Worm (Caenorhabditis elegans): Measurements from ENCODE around the gene ZK783.7.

The ZK783.7 gene

ce11 chrIII:7618294-7618693 is 38.2 kb upstream of the ZK783.7 start:
- no peak for TF ChIP-seq lsy-2 (tag; optimal IDR thresholded peaks at IDR 0.05)
- no peak for TF ChIP-seq lin-13 (tag; optimal IDR thresholded peaks at IDR 0.05)
- TF ChIP-seq pha-4 (tag; optimal IDR thresholded peaks at IDR 0.05): no peak
- no peak for TF ChIP-seq nhr-237 (tag; optimal IDR thresholded peaks at IDR 0.05)
- TF ChIP-seq blmp-1 (tag; optimal IDR thresholded peaks at IDR 0.05): no peak

- TF ChIP-seq lin-13 (tag; optimal IDR thresholded peaks at IDR 0.05): no peak
- no peak for TF ChIP-seq snpc-4 (tag; optimal IDR thresholded peaks at IDR 0.05)
- no peak for TF ChIP-seq drap-1 (GFP tag; optimal IDR thresholded peaks at IDR 0.05)
- TF ChIP-seq blmp-1 (tag; optimal IDR thresholded peaks at IDR 0.05): no peak
- no peak for TF ChIP-seq nhr-76 (tag; optimal IDR thresholded peaks at IDR 0.05)
- no peak for TF ChIP-seq cnd-1 (tag; optimal IDR thresholded peaks at IDR 0.05)
Observed at ce11 chrIII:7619846-7620245, 36.7 kb upstream of the ZK783.7 start.

ce11 chrIII:7621355-7621754 is 35.2 kb upstream of the ZK783.7 start:
- TF ChIP-seq mab-5 (tag; optimal IDR thresholded peaks at IDR 0.05): no peak
- TF ChIP-seq elt-1 (tag; optimal IDR thresholded peaks at IDR 0.05; ENCODE audit: borderline replicate concordance, insufficient read depth): peak; percentile 31
- TF ChIP-seq nhr-2 (tag; optimal IDR thresholded peaks at IDR 0.05): peak; percentile 75
- peak; percentile 29 for TF ChIP-seq unc-62 (GFP tag; optimal IDR thresholded peaks at IDR 0.05)
- no peak for TF ChIP-seq lin-13 (tag; optimal IDR thresholded peaks at IDR 0.05)

ce11 chrIII:7622922-7623321 is 33.6 kb upstream of the ZK783.7 start:
- peak; percentile 32 for TF ChIP-seq elt-1 (tag; optimal IDR thresholded peaks at IDR 0.05; ENCODE audit: borderline replicate concordance, insufficient read depth)
- TF ChIP-seq ham-2 (GFP tag; optimal IDR thresholded peaks at IDR 0.05): peak; percentile 38
- no peak for TF ChIP-seq nhr-12 (tag; optimal IDR thresholded peaks at IDR 0.05)
- no peak for TF ChIP-seq ces-1 (GFP tag; optimal IDR thresholded peaks at IDR 0.05)

DNA sequence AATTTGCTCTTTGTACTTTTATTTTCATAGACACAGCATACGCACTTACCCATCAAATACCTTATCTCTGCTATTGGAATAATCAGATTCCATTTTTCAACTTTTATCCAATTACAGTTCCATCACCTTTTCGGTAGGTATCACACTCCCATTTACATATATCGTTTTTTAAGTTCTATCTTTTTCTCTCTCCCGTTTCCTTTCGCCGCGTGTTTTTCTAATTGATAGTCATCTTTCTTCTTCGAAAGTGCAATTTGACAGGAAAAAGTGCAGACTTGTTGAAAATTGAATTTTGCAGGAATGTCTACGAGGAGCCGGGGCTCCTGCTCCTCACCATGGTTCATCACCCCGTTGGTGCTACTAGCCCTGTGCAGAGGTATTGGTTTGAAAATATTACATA is 31.4 kb upstream of the ZK783.7 start, which contains the start of gene fbn-1:
TSS of gene fbn-1 (plus strand) at position 301 of the 400 bp plus-strand sequence.
- TF ChIP-seq mls-2 (tag; optimal IDR thresholded peaks at IDR 0.05) (no peak), nhr-2 (tag; optimal IDR thresholded peaks at IDR 0.05) (no peak), tbx-8 (GFP tag; optimal IDR thresholded peaks at IDR 0.05) (no peak)

- TF ChIP-seq M03D4.4 (tag; optimal IDR thresholded peaks at IDR 0.05) (no peak), zip-8 (tag; optimal IDR thresholded peaks at IDR 0.05) (no peak), nhr-28 (tag; optimal IDR thresholded peaks at IDR 0.05) (no peak), unc-39 (tag; optimal IDR thresholded peaks at IDR 0.05) (no peak)
Observed at ce11 chrIII:7641337-7641736, 15.2 kb upstream of the ZK783.7 start.

DNA sequence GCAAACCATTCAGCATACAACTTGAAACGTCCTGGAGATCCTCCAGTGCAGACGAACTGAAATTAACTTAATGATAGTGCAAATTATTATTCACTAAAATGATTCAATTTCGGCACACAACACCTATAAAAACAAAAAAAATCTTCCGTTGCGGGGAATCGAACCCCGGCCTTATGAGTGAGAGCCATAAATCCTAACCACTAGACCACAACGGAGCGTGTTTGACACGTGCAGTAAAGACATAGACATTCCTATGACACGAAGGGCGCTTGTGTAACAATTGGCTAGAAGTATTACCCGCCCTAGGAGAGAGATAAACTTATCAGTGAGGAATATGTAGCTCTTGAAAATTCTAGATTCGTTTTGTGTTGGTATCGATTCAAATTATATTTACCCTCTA is 14.5 kb upstream of the ZK783.7 start:
- TF ChIP-seq zip-8 (tag; optimal IDR thresholded peaks at IDR 0.05) (no peak), sptf-1 (tag; optimal IDR thresholded peaks at IDR 0.05) (peak; percentile 76), cnd-1 (tag; optimal IDR thresholded peaks at IDR 0.05) (peak; percentile 63), mls-2 (tag; optimal IDR thresholded peaks at IDR 0.05) (peak; percentile 65), unc-62 (GFP tag; optimal IDR thresholded peaks at IDR 0.05) (no peak), sem-2 (GFP tag; optimal IDR thresholded peaks at IDR 0.05) (peak; percentile 51), ceh-83 (GFP tag; optimal IDR thresholded peaks at IDR 0.05) (peak; percentile 83), lsy-2 (tag; optimal IDR thresholded peaks at IDR 0.05) (no peak), lin-32 (GFP tag; optimal IDR thresholded peaks at IDR 0.05) (peak; percentile 35), M03D4.4 (tag; optimal IDR thresholded peaks at IDR 0.05) (peak; percentile 71), lin-13 (tag; optimal IDR thresholded peaks at IDR 0.05) (peak; percentile 20), flh-1 (GFP tag; optimal IDR thresholded peaks at IDR 0.05) (peak; percentile 61), unc-120 (tag; optimal IDR thresholded peaks at IDR 0.05; ENCODE audit: poor library complexity, severe bottlenecking) (peak; percentile 61), blmp-1 (tag; optimal IDR thresholded peaks at IDR 0.05) (no peak), ces-1 (GFP tag; optimal IDR thresholded peaks at IDR 0.05) (no peak), tbx-8 (GFP tag; optimal IDR thresholded peaks at IDR 0.05) (peak; percentile 9), drap-1 (GFP tag; optimal IDR thresholded peaks at IDR 0.05) (peak; percentile 63), hlh-1 (tag; optimal IDR thresholded peaks at IDR 0.05) (no peak)

All from whole organism, mixed stage, embryonic.